Worm (Caenorhabditis elegans): ENCODE measurements around the gene fut-8.

Gene fut-8

DNA sequence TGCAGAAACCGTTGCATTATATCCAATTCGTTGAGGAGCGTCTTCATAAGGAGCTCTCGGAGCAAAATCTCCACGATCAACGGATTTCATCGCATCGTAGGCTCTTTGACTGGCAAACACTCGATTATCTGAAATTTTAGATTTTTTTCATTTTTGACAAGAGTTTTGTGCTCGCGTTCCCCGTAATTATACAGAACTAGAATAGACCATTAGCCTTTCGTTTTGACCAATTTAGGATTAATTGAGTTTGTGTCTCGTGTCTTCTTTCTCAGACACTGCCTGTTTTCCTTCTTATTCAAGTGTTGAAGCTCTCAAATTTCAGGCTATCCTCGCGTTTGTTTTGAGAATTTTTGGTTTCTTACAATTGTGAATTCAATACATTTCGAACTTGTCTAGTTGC lies 27.2 kb downstream of the fut-8 start:
- TF ChIP-seq unc-62 (GFP tag; optimal IDR thresholded peaks at IDR 0.05) (no peak), skn-1 (tag; optimal IDR thresholded peaks at IDR 0.05) (no peak)

DNA sequence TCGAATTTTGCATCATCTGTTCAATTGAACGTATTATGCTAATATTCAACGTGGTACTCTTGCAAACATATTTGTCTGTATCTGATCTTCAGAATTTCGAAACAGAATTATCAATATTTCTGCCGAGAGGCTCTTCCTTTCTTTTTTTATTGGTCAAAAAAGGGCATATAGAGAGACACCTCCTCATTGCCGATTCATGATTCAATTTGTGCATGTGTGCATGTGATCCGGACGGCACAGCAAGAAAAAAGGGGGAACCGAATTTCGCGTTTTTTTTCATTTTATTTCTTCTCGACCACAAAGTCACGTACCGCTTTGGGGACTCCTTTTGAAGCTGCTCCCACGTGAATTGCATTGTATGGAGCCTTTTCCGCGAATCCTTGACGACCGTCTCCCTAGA lies 28.8 kb downstream of the fut-8 start, which contains the start of gene mcp-1:
mcp-1 (plus strand) TSS at position 292 of the 400 bp plus-strand sequence.
- TF ChIP-seq zag-1 (tag; optimal IDR thresholded peaks at IDR 0.05) (peak; percentile 14), nhr-129 (tag; optimal IDR thresholded peaks at IDR 0.05) (peak; percentile 24), F13H6.1 (tag; optimal IDR thresholded peaks at IDR 0.05) (peak; percentile 5), R02D3.7 (tag; optimal IDR thresholded peaks at IDR 0.05) (no peak), nhr-10 (tag; optimal IDR thresholded peaks at IDR 0.05) (no peak), ztf-11 (tag; optimal IDR thresholded peaks at IDR 0.05) (no peak), sma-9 (GFP tag; optimal IDR thresholded peaks at IDR 0.05) (peak; percentile 27), sma-9 (tag; optimal IDR thresholded peaks at IDR 0.05) (no peak), crh-2 (tag; optimal IDR thresholded peaks at IDR 0.05) (no peak), C34F6.9 (tag; optimal IDR thresholded peaks at IDR 0.05) (peak; percentile 32), snpc-4 (tag; optimal IDR thresholded peaks at IDR 0.05) (no peak), egl-27 (tag; optimal IDR thresholded peaks at IDR 0.05) (no peak)

DNA sequence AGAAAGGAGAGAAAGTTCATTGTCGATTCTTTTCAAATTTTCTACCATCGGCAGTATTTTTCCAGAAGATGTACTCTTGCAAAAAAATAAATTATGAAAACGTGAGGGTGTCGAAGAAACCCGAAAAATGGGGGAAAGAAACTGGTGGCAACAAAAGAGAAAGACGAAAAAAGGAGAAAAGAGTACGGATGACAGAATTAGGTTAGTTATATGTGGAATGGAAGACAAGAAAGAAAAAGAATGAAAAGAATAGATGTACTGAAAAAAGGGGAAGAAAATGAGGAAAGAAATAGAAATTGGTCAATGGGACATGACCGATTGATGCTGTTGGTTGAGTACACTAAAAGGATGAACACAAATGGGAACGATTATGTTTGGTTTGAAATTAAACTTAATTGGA lies 34.7 kb downstream of the fut-8 start:
- no peak for TF ChIP-seq nhr-129 (tag; optimal IDR thresholded peaks at IDR 0.05)
- no peak for TF ChIP-seq lin-13 (GFP tag; optimal IDR thresholded peaks at IDR 0.05)
- TF ChIP-seq sma-3 (GFP tag; optimal IDR thresholded peaks at IDR 0.05), result no peak
- no peak for TF ChIP-seq elt-1 (tag; optimal IDR thresholded peaks at IDR 0.05)
- no peak for TF ChIP-seq aly-2 (tag; optimal IDR thresholded peaks at IDR 0.05)
- TF ChIP-seq crh-2 (tag; optimal IDR thresholded peaks at IDR 0.05), result no peak
- TF ChIP-seq blmp-1 (tag; optimal IDR thresholded peaks at IDR 0.05; ENCODE audit: insufficient read depth), result no peak
- TF ChIP-seq dmd-4 (tag; optimal IDR thresholded peaks at IDR 0.05), result no peak
- TF ChIP-seq unc-55 (GFP tag; optimal IDR thresholded peaks at IDR 0.05), result no peak
- TF ChIP-seq Y55F3AM.14 (GFP tag; optimal IDR thresholded peaks at IDR 0.05), result no peak
- no peak for TF ChIP-seq mab-5 (tag; optimal IDR thresholded peaks at IDR 0.05)
- no peak for TF ChIP-seq sem-4 (tag; optimal IDR thresholded peaks at IDR 0.05)
- no peak for TF ChIP-seq mdl-1 (tag; optimal IDR thresholded peaks at IDR 0.05)
- TF ChIP-seq nhr-21 (tag; optimal IDR thresholded peaks at IDR 0.05), result no peak
- no peak for TF ChIP-seq ceh-82 (tag; optimal IDR thresholded peaks at IDR 0.05)
- TF ChIP-seq lin-39 (tag; optimal IDR thresholded peaks at IDR 0.05), result no peak
- no peak for TF ChIP-seq lsy-2 (tag; optimal IDR thresholded peaks at IDR 0.05)
- no peak for TF ChIP-seq ztf-1 (GFP tag; conservative IDR thresholded peaks at IDR 0.05)
- TF ChIP-seq peb-1 (tag; optimal IDR thresholded peaks at IDR 0.05), result no peak

- TF ChIP-seq sem-4 (tag; optimal IDR thresholded peaks at IDR 0.05), result no peak
These were observed 35.5 kb downstream of the fut-8 start, which contains the start of gene M03F8.6 for ce11 chrV:5954747-5955146. M03F8.6 (minus strand) TSS chrV:5954847.

ce11 chrV:5953086-5953485 lies 37.2 kb downstream of the fut-8 start:
- TF ChIP-seq skn-1 (tag; optimal IDR thresholded peaks at IDR 0.05) (no peak), nhr-21 (tag; optimal IDR thresholded peaks at IDR 0.05) (no peak), lin-39 (tag; optimal IDR thresholded peaks at IDR 0.05) (no peak), nhr-237 (tag; optimal IDR thresholded peaks at IDR 0.05) (no peak), C34F6.9 (tag; optimal IDR thresholded peaks at IDR 0.05) (no peak), sem-4 (tag; optimal IDR thresholded peaks at IDR 0.05) (no peak), elt-1 (tag; optimal IDR thresholded peaks at IDR 0.05) (no peak), peb-1 (tag; optimal IDR thresholded peaks at IDR 0.05) (no peak), elt-3 (tag; optimal IDR thresholded peaks at IDR 0.05) (no peak), sma-9 (GFP tag; optimal IDR thresholded peaks at IDR 0.05) (no peak), sma-9 (tag; optimal IDR thresholded peaks at IDR 0.05) (no peak), ztf-1 (GFP tag; conservative IDR thresholded peaks at IDR 0.05) (no peak)

DNA sequence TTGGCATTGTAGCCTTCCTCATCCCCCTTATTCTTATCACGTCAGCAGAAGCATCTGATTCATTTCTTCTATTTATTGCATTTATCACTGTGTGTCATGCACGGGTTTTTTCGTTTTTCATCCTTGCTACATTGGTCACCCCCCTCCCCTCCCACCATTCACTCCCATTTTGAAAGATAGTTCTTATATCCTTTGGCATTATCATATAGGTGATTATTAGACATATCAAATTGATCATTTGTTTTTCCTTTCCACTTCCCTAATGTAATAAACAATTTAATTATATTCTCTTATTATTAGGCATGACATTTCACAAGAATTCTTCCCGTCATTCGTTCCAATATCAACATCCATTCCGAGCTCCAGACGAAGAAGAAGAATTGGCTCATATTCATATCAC lies 39.1 kb downstream of the fut-8 start, which contains the start of gene M03F8.1:
M03F8.1 (plus strand) TSS at position 301 of the 400 bp plus-strand sequence.
- no peak for TF ChIP-seq F13H6.1 (tag; optimal IDR thresholded peaks at IDR 0.05)
- TF ChIP-seq nhr-237 (tag; optimal IDR thresholded peaks at IDR 0.05), result no peak
- no peak for TF ChIP-seq ceh-16 (tag; optimal IDR thresholded peaks at IDR 0.05)
- no peak for TF ChIP-seq unc-39 (tag; optimal IDR thresholded peaks at IDR 0.05)
- TF ChIP-seq sem-4 (tag; optimal IDR thresholded peaks at IDR 0.05), result no peak
- TF ChIP-seq ceh-82 (tag; optimal IDR thresholded peaks at IDR 0.05), result no peak

Measured in whole organism, L2 larva.